Fruit fly (Drosophila melanogaster): ENCODE data around the gene Cp36.

The Cp36 gene

DNA sequence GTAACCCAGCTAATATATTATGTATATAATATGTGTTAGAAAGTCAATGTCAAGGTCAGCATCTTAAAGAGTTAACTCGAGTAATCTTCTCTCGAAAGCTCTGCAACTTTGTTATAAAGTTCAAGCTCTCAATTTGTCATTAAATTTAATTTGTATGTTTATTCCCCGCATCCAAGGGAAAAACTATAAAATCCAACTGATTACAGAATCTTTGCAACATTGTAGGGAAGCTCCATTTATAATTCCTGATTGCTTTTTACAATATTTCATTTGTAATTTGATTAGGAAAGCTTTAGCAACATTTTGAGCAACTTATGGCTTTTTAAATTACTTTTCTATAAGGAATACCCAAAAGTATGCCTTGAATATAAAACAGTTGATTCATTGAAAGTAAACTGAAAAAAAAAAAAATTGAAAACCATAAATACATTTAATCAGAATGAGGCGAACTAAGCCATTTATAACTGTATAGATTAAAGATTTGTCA is 12.3 kb upstream of the Cp36 start:
- TF ChIP-seq Clk (GFP tag; optimal IDR thresholded peaks at IDR 0.05) (no peak), Mnt (GFP tag; optimal IDR thresholded peaks at IDR 0.05) (no peak), Hr96 (GFP tag; optimal IDR thresholded peaks at IDR 0.05) (no peak), pad (GFP tag; optimal IDR thresholded peaks at IDR 0.05) (no peak), toe (GFP tag; optimal IDR thresholded peaks at IDR 0.05) (no peak), CG14711 (tag; optimal IDR thresholded peaks at IDR 0.05) (no peak), bab1 (GFP tag; optimal IDR thresholded peaks at IDR 0.05) (peak; percentile 32)

DNA sequence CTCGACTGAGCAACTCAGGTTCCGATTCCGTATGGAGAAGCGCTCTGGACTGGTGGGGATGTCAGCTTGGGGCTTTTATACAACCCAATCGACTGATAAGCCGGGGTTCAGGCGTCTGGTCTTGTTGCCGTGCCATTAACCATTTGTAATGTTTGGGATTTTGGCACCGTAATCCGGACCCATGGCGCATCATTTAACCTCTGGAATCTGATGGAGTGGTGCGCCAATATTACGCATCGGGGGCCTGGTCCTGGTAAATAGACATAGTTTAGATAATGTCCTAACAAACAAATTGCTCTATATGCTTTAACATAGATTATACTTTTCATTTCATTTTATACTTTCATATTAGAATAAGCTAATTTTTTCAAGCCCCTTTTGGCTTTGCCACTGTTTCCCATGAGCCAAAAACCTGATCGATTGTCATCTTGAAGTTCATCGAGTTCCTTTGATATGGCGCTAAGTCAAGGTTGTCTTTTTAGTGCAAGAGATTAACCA is 10.1 kb upstream of the Cp36 start, which contains the start of gene CG12116:
CG12116 (minus strand) TSS at position 51 of the 498 bp plus-strand sequence.
- TF ChIP-seq tj (GFP tag; optimal IDR thresholded peaks at IDR 0.05) (no peak), Crg-1 (GFP tag; optimal IDR thresholded peaks at IDR 0.05) (no peak), CG5204 (GFP tag; optimal IDR thresholded peaks at IDR 0.05) (no peak), cnc (optimal IDR thresholded peaks at IDR 0.05) (no peak), bab1 (GFP tag; optimal IDR thresholded peaks at IDR 0.05) (no peak), Hr96 (GFP tag; optimal IDR thresholded peaks at IDR 0.05) (no peak), CG1620 (GFP tag; optimal IDR thresholded peaks at IDR 0.05) (no peak), CG12768 (GFP tag; optimal IDR thresholded peaks at IDR 0.05) (no peak), toe (GFP tag; optimal IDR thresholded peaks at IDR 0.05) (no peak), CG14711 (tag; optimal IDR thresholded peaks at IDR 0.05) (no peak), Mnt (GFP tag; optimal IDR thresholded peaks at IDR 0.05) (no peak), CG11617 (GFP tag; optimal IDR thresholded peaks at IDR 0.05) (no peak), CG7101 (tag; optimal IDR thresholded peaks at IDR 0.05) (no peak), cic (GFP tag; optimal IDR thresholded peaks at IDR 0.05) (no peak), kay (GFP tag; ENCODE audit: borderline replicate concordance) (no peak), pad (GFP tag; optimal IDR thresholded peaks at IDR 0.05) (no peak)

- TF ChIP-seq tj (GFP tag; optimal IDR thresholded peaks at IDR 0.05) = no peak
- TF ChIP-seq CG12768 (GFP tag; optimal IDR thresholded peaks at IDR 0.05) = no peak
- no peak for TF ChIP-seq cic (GFP tag; optimal IDR thresholded peaks at IDR 0.05)
- TF ChIP-seq Crg-1 (GFP tag; optimal IDR thresholded peaks at IDR 0.05) = no peak
- TF ChIP-seq kay (GFP tag; ENCODE audit: borderline replicate concordance) = peak; percentile 67
- TF ChIP-seq pad (GFP tag; optimal IDR thresholded peaks at IDR 0.05) = no peak
- TF ChIP-seq CG5204 (GFP tag; optimal IDR thresholded peaks at IDR 0.05) = no peak
- no peak for TF ChIP-seq CG11617 (GFP tag; optimal IDR thresholded peaks at IDR 0.05)
- TF ChIP-seq CG14711 (tag; optimal IDR thresholded peaks at IDR 0.05) = no peak
Measured at dm6 chrX:8469606-8470005, 9.5 kb upstream of the Cp36 start.

DNA sequence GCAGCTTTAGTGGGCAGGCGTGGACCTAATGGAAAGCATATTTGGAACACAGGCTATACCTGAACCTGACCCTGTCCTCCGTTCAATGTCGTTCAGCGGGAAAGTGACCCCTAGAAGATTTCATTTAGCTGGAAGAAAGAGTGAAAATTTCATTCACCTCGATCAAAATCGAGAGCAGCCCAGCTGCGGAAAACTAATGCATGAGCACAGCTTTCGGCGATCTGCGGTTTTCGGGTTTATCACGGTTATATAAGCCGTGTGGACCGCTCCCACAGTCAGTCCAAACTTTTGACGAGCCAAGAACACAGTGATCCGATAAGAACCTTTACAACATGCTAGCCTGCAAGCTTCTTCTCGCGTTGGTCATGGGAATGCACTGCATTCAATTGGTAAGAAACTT is 8.5 kb upstream of the Cp36 start, which contains the start of gene Cp7Fa:
Cp7Fa (plus strand) TSS at position 301 of the 400 bp plus-strand sequence.
- TF ChIP-seq CG1620 (GFP tag; optimal IDR thresholded peaks at IDR 0.05) (peak; percentile 4), bab1 (GFP tag; optimal IDR thresholded peaks at IDR 0.05) (peak; percentile 20), cic (GFP tag; optimal IDR thresholded peaks at IDR 0.05) (no peak)

dm6 chrX:8473339-8473887 is 5.7 kb upstream of the Cp36 start, which contains the start of gene Cp7Fb:
TSS of gene Cp7Fb (plus strand) at chrX:8473837.
- TF ChIP-seq CG1620 (GFP tag; optimal IDR thresholded peaks at IDR 0.05) (peak; percentile 50), Crg-1 (GFP tag; optimal IDR thresholded peaks at IDR 0.05) (peak; percentile 56), CG14711 (tag; optimal IDR thresholded peaks at IDR 0.05) (peak; percentile 35), bab1 (GFP tag; optimal IDR thresholded peaks at IDR 0.05) (peak; percentile 99), CG7101 (tag; optimal IDR thresholded peaks at IDR 0.05) (no peak), cnc (optimal IDR thresholded peaks at IDR 0.05) (no peak), cic (GFP tag; optimal IDR thresholded peaks at IDR 0.05) (no peak), tj (GFP tag; optimal IDR thresholded peaks at IDR 0.05) (peak; percentile 35)

DNA sequence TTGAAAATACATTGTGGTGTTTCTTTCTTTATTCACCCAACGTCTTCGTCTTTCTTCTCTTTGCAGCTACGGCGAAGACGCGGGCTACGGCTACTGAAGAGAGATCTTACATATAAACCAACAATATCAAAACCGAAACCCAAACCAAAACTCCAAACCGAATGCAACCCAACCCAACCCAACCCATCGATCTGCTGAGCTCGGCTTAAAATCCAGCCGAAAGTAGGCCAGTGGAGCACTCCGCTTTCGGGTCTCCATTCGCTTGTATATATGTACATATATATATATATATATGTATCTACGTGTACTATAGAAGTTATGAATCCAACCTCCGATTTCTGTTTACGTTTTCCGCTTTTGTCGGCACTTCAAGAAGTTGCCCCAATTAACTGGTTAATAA is 3.5 kb upstream of the Cp36 start:
- TF ChIP-seq tj (GFP tag; optimal IDR thresholded peaks at IDR 0.05) (peak; percentile 93), Crg-1 (GFP tag; optimal IDR thresholded peaks at IDR 0.05) (no peak)

dm6 chrX:8476817-8477216 is 2.3 kb upstream of the Cp36 start, which contains the start of gene Cp7Fc:
TSS of gene Cp7Fc (plus strand) at chrX:8477117.
- peak; percentile 8 for TF ChIP-seq Crg-1 (GFP tag; optimal IDR thresholded peaks at IDR 0.05)
- peak; percentile 16 for TF ChIP-seq bab1 (GFP tag; optimal IDR thresholded peaks at IDR 0.05)
- no peak for TF ChIP-seq tj (GFP tag; optimal IDR thresholded peaks at IDR 0.05)
- TF ChIP-seq kay (GFP tag; ENCODE audit: borderline replicate concordance) = no peak
- no peak for TF ChIP-seq CG12768 (GFP tag; optimal IDR thresholded peaks at IDR 0.05)

DNA sequence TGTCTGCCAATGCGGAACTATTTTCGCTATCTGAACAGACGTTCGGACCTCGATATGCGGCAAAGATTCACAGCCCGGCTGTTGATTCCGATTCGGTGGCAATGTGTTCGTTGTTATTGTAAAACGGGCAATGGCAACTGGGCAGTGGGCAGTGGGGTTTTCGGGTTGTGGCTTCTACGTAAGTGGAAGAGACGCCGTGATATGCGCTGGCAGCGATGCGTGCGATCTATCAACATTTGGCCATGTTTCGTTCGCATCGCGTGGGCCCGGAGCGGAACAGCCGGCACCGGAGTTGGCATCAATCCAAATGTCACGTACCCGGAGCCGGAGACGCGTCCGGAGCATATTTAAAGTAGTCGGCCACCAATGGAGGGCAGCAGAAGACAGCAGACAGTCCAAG is 2.3 kb downstream of the Cp36 start, which contains the start of gene Cp38:
Cp38 (plus strand) TSS at position 376 of the 400 bp plus-strand sequence.
- TF ChIP-seq bab1 (GFP tag; optimal IDR thresholded peaks at IDR 0.05) (peak; percentile 95), CG12768 (GFP tag; optimal IDR thresholded peaks at IDR 0.05) (no peak), tj (GFP tag; optimal IDR thresholded peaks at IDR 0.05) (peak; percentile 8)
